Fruit fly (Drosophila melanogaster): ENCODE measurements around the gene CG12003.

Gene CG12003

DNA sequence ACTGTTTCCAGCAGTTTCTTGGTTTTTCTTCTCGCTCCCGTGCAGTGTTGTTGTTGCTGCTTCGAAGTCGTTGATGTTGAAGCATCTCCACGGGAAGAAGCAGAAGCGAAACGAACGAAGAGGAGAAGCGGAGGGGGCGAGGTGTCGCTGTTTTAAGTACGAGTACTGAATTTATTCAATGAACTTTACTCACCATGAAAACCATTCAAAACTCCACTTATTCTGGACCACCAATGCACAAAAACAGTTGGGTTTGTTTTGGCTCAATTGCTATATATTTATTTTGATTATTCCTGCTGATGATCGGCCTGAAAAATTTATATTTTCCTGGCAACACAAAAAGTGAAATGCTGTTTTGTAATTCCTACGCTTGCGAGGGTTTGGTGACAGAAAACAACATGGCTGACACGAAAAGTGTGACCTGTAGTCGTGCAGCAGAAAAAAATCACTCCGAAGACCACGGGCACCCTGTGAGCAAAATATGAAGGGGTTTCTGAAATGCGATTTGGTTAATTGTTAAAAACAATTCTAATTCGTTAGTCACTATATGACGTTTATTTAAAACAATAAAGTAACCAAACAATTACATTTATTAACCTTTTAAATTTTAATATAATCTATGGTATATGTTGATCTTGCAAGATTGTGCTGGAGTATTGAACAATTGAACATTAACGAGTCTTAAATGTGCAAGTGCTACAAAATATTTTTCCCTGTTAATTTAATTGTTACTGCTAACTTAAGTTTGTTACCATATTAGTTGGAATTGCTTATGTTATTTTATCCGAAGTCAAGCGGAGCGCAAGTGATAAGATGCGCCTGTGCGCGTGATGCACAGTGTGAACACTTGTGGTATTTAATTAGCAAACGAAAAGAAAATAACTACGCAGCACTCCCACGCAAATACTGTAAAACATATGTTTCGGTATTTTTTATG, 3.3 kb downstream of the CG12003 start, which contains the start of gene CG7879 (continued):
- TF ChIP-seq Sox100B (GFP tag; optimal IDR thresholded peaks at IDR 0.05) = no peak
- no peak for TF ChIP-seq CG11085 (GFP tag; IDR thresholded peaks at IDR 0.05)
- TF ChIP-seq Awh (GFP tag; IDR thresholded peaks at IDR 0.05) = no peak
- peak; percentile 14 for TF ChIP-seq dm (GFP tag; optimal IDR thresholded peaks at IDR 0.05)
- TF ChIP-seq D (optimal IDR thresholded peaks at IDR 0.05) = no peak
- no peak for TF ChIP-seq D (GFP tag; optimal IDR thresholded peaks at IDR 0.05)
- TF ChIP-seq fd102C (GFP tag; optimal IDR thresholded peaks at IDR 0.05) = no peak
- TF ChIP-seq Bteb2 (GFP tag; optimal IDR thresholded peaks at IDR 0.05) = no peak
- TF ChIP-seq CG11456 (GFP tag; IDR thresholded peaks at IDR 0.05) = no peak; the same call in 2 of the 3 replicates
- TF ChIP-seq NfI (GFP tag; optimal IDR thresholded peaks at IDR 0.05) = no peak
- TF ChIP-seq Rfx (GFP tag; IDR thresholded peaks at IDR 0.05) = peak; percentile 50

DNA sequence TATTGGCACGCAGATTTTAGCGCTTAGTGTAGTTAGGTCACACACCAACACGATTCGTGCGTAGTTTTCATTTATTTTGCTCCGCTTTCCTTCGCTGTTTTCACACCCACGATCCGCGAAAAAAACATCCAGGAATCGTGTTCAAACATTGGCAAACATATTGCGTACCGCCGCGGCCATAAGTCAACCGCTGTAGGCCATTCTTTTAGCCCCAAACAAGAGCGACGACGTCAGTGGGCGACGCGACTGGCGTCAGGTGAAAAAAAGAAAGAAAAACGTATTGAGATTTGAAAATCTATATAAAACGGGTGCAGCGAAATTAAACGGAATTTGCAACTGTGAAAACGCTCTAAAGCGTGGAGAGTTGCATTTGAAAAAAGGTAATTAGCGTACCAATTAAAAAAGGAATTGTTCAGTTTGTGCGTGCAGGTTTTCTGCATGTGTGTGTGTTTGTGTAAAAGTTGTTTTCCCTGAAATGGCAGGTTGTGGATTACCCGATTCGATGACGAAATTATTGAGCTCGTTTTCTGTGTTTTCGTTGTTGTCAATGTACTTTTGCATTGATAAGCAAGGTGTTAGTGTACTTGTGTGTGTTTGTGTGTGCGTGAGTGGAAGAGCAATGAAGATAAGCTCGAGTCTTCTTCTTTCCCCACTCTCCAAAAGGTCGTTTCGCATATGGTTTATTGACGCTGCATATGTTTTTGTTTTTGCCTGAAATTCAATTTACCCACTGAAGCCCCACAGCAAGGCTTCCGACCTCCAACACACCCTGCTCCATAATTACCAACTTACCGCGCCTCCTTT, 4.2 kb downstream of the CG12003 start, which contains the start of gene Tmep:
TSS of gene Tmep (plus strand) at position 20 of the 804 bp plus-strand sequence.
- TF ChIP-seq HLHmδ (GFP tag; optimal IDR thresholded peaks at IDR 0.05) (peak; percentile 15), Ssrp (tag; optimal IDR thresholded peaks at IDR 0.05) (no peak), CG34422 (GFP tag; IDR thresholded peaks at IDR 0.05) (0 out of 3 replicates have a peak, but pooled peaks have one; percentile 22), kni (GFP tag; optimal IDR thresholded peaks at IDR 0.05) (peak; percentile 42), YL-1 (GFP tag; optimal IDR thresholded peaks at IDR 0.05) (peak; percentile 8), CG30020 (tag; optimal IDR thresholded peaks at IDR 0.05) (peak; percentile 67), Fer1 (GFP tag; optimal IDR thresholded peaks at IDR 0.05) (peak; percentile 17), cg (GFP tag; optimal IDR thresholded peaks at IDR 0.05) (peak; percentile 76), CG32532 (GFP tag; IDR thresholded peaks at IDR 0.05) (0 out of 2 replicates have a peak, but pooled peaks have one; percentile 19), Trl (optimal IDR thresholded peaks at IDR 0.05) (peak in 1 of 2 experiments; percentile 3), Trl (GFP tag; optimal IDR thresholded peaks at IDR 0.05) (no peak), en (GFP tag; optimal IDR thresholded peaks at IDR 0.05) (no peak), CG8924 (tag; optimal IDR thresholded peaks at IDR 0.05) (no peak), sug (tag; optimal IDR thresholded peaks at IDR 0.05) (peak; percentile 13), CG16813 (GFP tag; IDR thresholded peaks at IDR 0.05; ENCODE audit: partially characterized antibody) (0 out of 3 replicates have a peak, but pooled peaks have one; percentile 15), BtbVII (GFP tag; optimal IDR thresholded peaks at IDR 0.05) (peak; percentile 14), Med (GFP tag) (peak; percentile 44), CG12071 (GFP tag; optimal IDR thresholded peaks at IDR 0.05) (no peak), Ets97D (GFP tag; optimal IDR thresholded peaks at IDR 0.05) (peak; percentile 3), CG7271 (tag; optimal IDR thresholded peaks at IDR 0.05) (peak; percentile 45), Sry-δ (GFP tag; optimal IDR thresholded peaks at IDR 0.05) (no peak), CG11247 (GFP tag; IDR thresholded peaks at IDR 0.05) (no peak), zfh2 (GFP tag; optimal IDR thresholded peaks at IDR 0.05) (no peak), ci (GFP tag; IDR thresholded peaks at IDR 0.05) (no peak), CG17568 (GFP tag; optimal IDR thresholded peaks at IDR 0.05) (no peak), CG34376 (GFP tag; optimal IDR thresholded peaks at IDR 0.05) (peak; percentile 53), CG17385 (GFP tag; optimal IDR thresholded peaks at IDR 0.05) (peak; percentile 89), Jarid2 (GFP tag; optimal IDR thresholded peaks at IDR 0.05) (peak; percentile 48), CG4617 (GFP tag; optimal IDR thresholded peaks at IDR 0.05; ENCODE audit: borderline replicate concordance) (peak; percentile 76), CG9797 (GFP tag; optimal IDR thresholded peaks at IDR 0.05) (no peak), CG3847 (GFP tag; IDR thresholded peaks at IDR 0.05) (no peak), amos (GFP tag; IDR thresholded peaks at IDR 0.05; ENCODE audit: partially characterized antibody) (peak; percentile 33; the same call in 1 of the 2 replicates), Abd-B (GFP tag; optimal IDR thresholded peaks at IDR 0.05) (no peak), MTF-1 (GFP tag; optimal IDR thresholded peaks at IDR 0.05; ENCODE audit: borderline replicate concordance) (peak; percentile 8), MESR4 (GFP tag; optimal IDR thresholded peaks at IDR 0.05) (peak; percentile 74)

Data from whole organism, embryonic.